Worm (Caenorhabditis elegans) whole organism, L2 larva: Measurements from ENCODE around the gene H34I24.1.

ENCODE experiments used
- aly-2 ChIP-seq: fragments of 150-350 bp; optimal IDR thresholded peaks from 2 replicates; lab custom pipeline; 2014; ENCODE audit warnings: missing biosample characterization, missing genetic modification characterization
- ceh-82 ChIP-seq: fragments of 150-350 bp; optimal IDR thresholded peaks from 2 replicates; lab custom pipeline; 2014; ENCODE audit warnings: missing biosample characterization, missing genetic modification characterization
- dmd-4 ChIP-seq: sonication (generic microtip); optimal IDR thresholded peaks from 2 replicates; lab custom pipeline; 2017; ENCODE audit warnings: missing biosample characterization, missing genetic modification characterization
- elt-1 ChIP-seq: fragments of 150-350 bp; optimal IDR thresholded peaks from 2 replicates; lab custom pipeline; 2014; ENCODE audit warnings: missing biosample characterization, missing genetic modification characterization
- elt-3 ChIP-seq: sonication (generic microtip); optimal IDR thresholded peaks from 2 replicates; lab custom pipeline; 2017; ENCODE audit warnings: missing biosample characterization, missing genetic modification characterization
- lin-13 ChIP-seq: fragments of 150-350 bp; optimal IDR thresholded peaks from 2 replicates; lab custom pipeline; 2014; ENCODE audit warnings: missing biosample characterization, missing genetic modification reagents, missing genetic modification characterization
- lsy-2 ChIP-seq, 2 experiments: fragments of 150-350 bp in 1 of 2; sonication (generic microtip) in 1 of 2; optimal IDR thresholded peaks; 2 replicates each; lab custom pipeline; 2014 to 2017; ENCODE audit warnings: missing biosample characterization in 2 of 2, missing genetic modification characterization in 2 of 2
- nhr-237 ChIP-seq: fragments of 150-350 bp; optimal IDR thresholded peaks from 2 replicates; lab custom pipeline; 2014; ENCODE audit warnings: missing biosample characterization, missing genetic modification characterization
- nhr-6 ChIP-seq: fragments of 150-350 bp; optimal IDR thresholded peaks from 2 replicates; lab custom pipeline; 2014; ENCODE audit warnings: missing biosample characterization, missing genetic modification characterization
- skn-1 ChIP-seq: sonication (generic microtip); optimal IDR thresholded peaks from 2 replicates; lab custom pipeline; 2017; ENCODE audit warnings: missing biosample characterization, missing genetic modification characterization
- unc-55 ChIP-seq: fragments of 150-350 bp; sonication (generic microtip); optimal IDR thresholded peaks from 3 replicates; lab custom pipeline; 2014; ENCODE audit warnings: missing biosample characterization, missing genetic modification reagents, missing genetic modification characterization
- unc-62 ChIP-seq: fragments of 150-350 bp; optimal IDR thresholded peaks from 2 replicates; lab custom pipeline; 2014; ENCODE audit warnings: missing biosample characterization, missing genetic modification reagents, missing genetic modification characterization
- zag-1 ChIP-seq: fragments of 150-350 bp; optimal IDR thresholded peaks from 2 replicates; lab custom pipeline; 2014; ENCODE audit warnings: missing biosample characterization, missing genetic modification characterization
- ztf-4 ChIP-seq: fragments of 150-350 bp; optimal IDR thresholded peaks from 2 replicates; lab custom pipeline; 2014; ENCODE audit warnings: missing biosample characterization, missing genetic modification characterization

DNA sequence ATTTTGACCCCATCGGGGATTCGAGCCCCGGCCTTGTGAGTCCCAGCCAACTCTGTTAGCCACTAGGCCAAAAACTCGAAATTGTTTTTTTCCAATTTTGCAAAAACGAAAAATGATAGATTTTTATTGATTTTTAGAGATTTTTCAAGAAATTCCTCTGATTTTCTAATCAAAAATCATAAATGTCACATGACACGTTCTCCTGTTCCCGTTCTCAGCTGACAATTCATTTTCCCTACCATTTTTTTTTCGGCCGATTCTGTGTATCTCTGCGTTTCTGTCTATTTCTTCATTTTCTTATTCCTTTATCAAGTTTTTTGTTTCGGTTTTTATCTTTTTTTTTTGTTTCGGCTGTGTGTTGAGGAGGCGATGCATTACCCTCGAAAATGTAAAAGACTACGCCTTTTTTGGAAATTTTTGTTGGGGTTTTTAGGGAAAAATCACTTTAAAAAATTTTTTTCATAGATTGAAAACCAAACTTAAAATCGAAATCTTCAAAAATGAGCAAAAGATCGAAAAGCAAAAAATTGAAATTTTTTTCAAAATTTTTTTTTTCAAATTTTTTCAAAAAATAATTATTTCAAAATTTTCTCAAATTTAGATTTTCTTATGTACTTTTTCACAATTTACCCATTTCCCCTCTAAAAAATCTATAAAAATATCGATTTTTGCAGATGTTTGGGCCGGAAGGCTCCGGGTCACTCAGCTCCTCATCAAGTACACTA is 27.5 kb downstream of the H34I24.1 start, which contains the start of gene klf-1:
- TF ChIP-seq ceh-82 (tag; lab: Kevin White, UChicago): no peak
- no peak for TF ChIP-seq elt-3 (tag; lab: Kevin White, UChicago)
- no peak for TF ChIP-seq lin-13
- no peak for TF ChIP-seq dmd-4 (tag; lab: Kevin White, UChicago)
- TF ChIP-seq elt-1 (tag; lab: Kevin White, UChicago): no peak
- no peak for TF ChIP-seq nhr-237 (tag; lab: Kevin White, UChicago)
- no peak for TF ChIP-seq unc-55 (GFP tag; lab: Kevin White, UChicago)
- no peak for TF ChIP-seq unc-62 (GFP tag; lab: Kevin White, UChicago)
- TF ChIP-seq ztf-4: no peak
- TF ChIP-seq skn-1 (tag; lab: Kevin White, UChicago): no peak
- TF ChIP-seq aly-2 (tag; lab: Kevin White, UChicago): no peak
- no peak for TF ChIP-seq nhr-6 (tag; lab: Kevin White, UChicago)
- no peak for TF ChIP-seq zag-1 (tag; lab: Kevin White, UChicago)
- TF ChIP-seq lsy-2 (tag; optimal IDR thresholded peaks at IDR 0.05; lab: Kevin White, UChicago): peak in 1 of 2 experiments; percentile 18
